Worm (Caenorhabditis elegans): ENCODE measurements around the gene acl-8.

DNA sequence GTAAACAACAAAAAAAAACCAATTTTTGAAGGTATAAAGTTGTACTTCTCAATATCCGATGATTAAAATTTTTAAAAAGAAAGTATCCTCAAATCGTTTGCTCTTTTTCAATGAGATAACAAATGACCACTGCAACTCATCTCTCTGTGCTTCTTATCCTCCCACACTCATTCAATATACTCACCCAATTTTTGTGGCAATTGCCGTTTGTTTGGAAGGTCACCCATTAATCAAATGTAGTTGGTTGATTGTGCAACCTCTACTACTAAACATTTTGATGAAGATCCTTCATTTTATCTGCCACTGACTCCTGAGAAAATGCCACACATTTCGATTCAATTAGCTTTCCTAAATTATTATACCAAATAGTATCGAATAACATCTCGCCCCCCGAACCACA, 17.0 kb downstream of the acl-8 start:
- TF ChIP-seq flt-1 (GFP tag; IDR thresholded peaks at IDR 0.05) = no peak
- TF ChIP-seq scrt-1 (GFP tag; IDR thresholded peaks at IDR 0.05) = no peak
- TF ChIP-seq F13C5.2 (tag; optimal IDR thresholded peaks at IDR 0.05) = no peak
- no peak for TF ChIP-seq pes-1 (GFP tag; IDR thresholded peaks at IDR 0.05)
- TF ChIP-seq B0310.2 (tag; optimal IDR thresholded peaks at IDR 0.05) = no peak
- TF ChIP-seq hmg-4 (GFP tag; optimal IDR thresholded peaks at IDR 0.05) = no peak
- TF ChIP-seq ets-7 (tag; optimal IDR thresholded peaks at IDR 0.05) = no peak
- TF ChIP-seq ama-1 (optimal IDR thresholded peaks at IDR 0.05) = no peak
- no peak for TF ChIP-seq hnd-1 (tag; optimal IDR thresholded peaks at IDR 0.05)
- no peak for TF ChIP-seq aly-1 (tag; optimal IDR thresholded peaks at IDR 0.05)
